Worm (Caenorhabditis elegans) whole organism, L3 larva: Measurements from ENCODE around the gene Y55F3BR.1.

Experiments used
- R02D3.7 ChIP-seq: fragments of 150-350 bp; optimal IDR thresholded peaks from 2 replicates; lab custom pipeline; 2014; ENCODE audit warnings: missing biosample characterization, missing genetic modification characterization
- ZK546.5 ChIP-seq: sonication (generic microtip); optimal IDR thresholded peaks from 2 replicates; lab custom pipeline; 2017; ENCODE audit warnings: missing biosample characterization, missing genetic modification characterization
- ama-1 ChIP-seq: fragments of 150-350 bp; optimal IDR thresholded peaks from 2 replicates; lab custom pipeline; 2018
- ceh-16 ChIP-seq: sonication (generic microtip); optimal IDR thresholded peaks from 2 replicates; lab custom pipeline; 2017; ENCODE audit warnings: missing biosample characterization, missing genetic modification characterization
- ceh-28 ChIP-seq: fragments of 150-350 bp; optimal IDR thresholded peaks from 2 replicates; lab custom pipeline; 2014; ENCODE audit warnings: missing biosample characterization, missing genetic modification reagents, missing genetic modification characterization
- ceh-82 ChIP-seq: fragments of 150-350 bp; optimal IDR thresholded peaks from 2 replicates; lab custom pipeline; 2014; ENCODE audit warnings: missing biosample characterization, missing genetic modification characterization
- daf-12 ChIP-seq: fragments of 150-350 bp; optimal IDR thresholded peaks from 2 replicates; lab custom pipeline; 2014; ENCODE audit warnings: missing biosample characterization, missing genetic modification reagents, missing genetic modification characterization
- egl-27 ChIP-seq: sonication (generic microtip); optimal IDR thresholded peaks from 4 replicates; lab custom pipeline; 2017; ENCODE audit warnings: missing biosample characterization, missing genetic modification reagents, missing genetic modification characterization
- egl-5 ChIP-seq: fragments of 150-350 bp; optimal IDR thresholded peaks from 2 replicates; lab custom pipeline; 2017; ENCODE audit warnings: missing biosample characterization, missing genetic modification reagents, missing genetic modification characterization, inconsistent platforms
- elt-1 ChIP-seq: fragments of 150-350 bp; optimal IDR thresholded peaks from 2 replicates; lab custom pipeline; 2014; ENCODE audit warnings: missing biosample characterization, missing genetic modification characterization
- elt-2 ChIP-seq: sonication (generic microtip); optimal IDR thresholded peaks from 2 replicates; lab custom pipeline; 2016; ENCODE audit warnings: missing genetic modification reagents, mild to moderate bottlenecking, missing genetic modification characterization, missing compliant biosample characterization
- fkh-2 ChIP-seq: fragments of 150-350 bp; optimal IDR thresholded peaks from 2 replicates; lab custom pipeline; 2014; ENCODE audit warnings: missing biosample characterization, missing genetic modification reagents, missing genetic modification characterization
- hmg-11 ChIP-seq: sonication (generic microtip); optimal IDR thresholded peaks from 2 replicates; lab custom pipeline; 2016; ENCODE audit warnings: missing genetic modification characterization, missing compliant biosample characterization
- jun-1 ChIP-seq: fragments of 150-350 bp; optimal IDR thresholded peaks from 2 replicates; lab custom pipeline; 2014; ENCODE audit warnings: missing biosample characterization, missing genetic modification reagents, missing genetic modification characterization
- lin-15B ChIP-seq: fragments of 150-350 bp; optimal IDR thresholded peaks from 2 replicates; lab custom pipeline; 2014; ENCODE audit warnings: missing biosample characterization, missing genetic modification characterization
- lin-39 ChIP-seq: fragments of 150-350 bp; optimal IDR thresholded peaks from 2 replicates; lab custom pipeline; 2018; ENCODE audit warnings: missing biosample characterization, missing genetic modification reagents, missing genetic modification characterization
- lsy-12 ChIP-seq: sonication (generic microtip); optimal IDR thresholded peaks from 2 replicates; lab custom pipeline; 2016; ENCODE audit warnings: mild to moderate bottlenecking, missing genetic modification characterization, missing compliant biosample characterization
- mdl-1 ChIP-seq: fragments of 150-350 bp; optimal IDR thresholded peaks from 2 replicates; lab custom pipeline; 2014; ENCODE audit warnings: missing biosample characterization, missing genetic modification characterization
- nfya-1 ChIP-seq: sonication (generic microtip); optimal IDR thresholded peaks from 2 replicates; lab custom pipeline; 2017; ENCODE audit warnings: missing genetic modification characterization, mild to moderate bottlenecking, missing compliant biosample characterization, antibody characterized with exemption, moderate library complexity; ENCODE audit not compliant: insufficient read depth
- nhr-23 ChIP-seq: fragments of 150-350 bp; optimal IDR thresholded peaks from 2 replicates; lab custom pipeline; 2014; ENCODE audit warnings: missing biosample characterization, missing genetic modification reagents, missing genetic modification characterization
- nhr-25 ChIP-seq: sonication (generic microtip); optimal IDR thresholded peaks from 2 replicates; lab custom pipeline; 2017; ENCODE audit warnings: missing biosample characterization, missing genetic modification characterization
- nhr-43 ChIP-seq: sonication (generic microtip); optimal IDR thresholded peaks from 2 replicates; lab custom pipeline; 2016; ENCODE audit warnings: mild to moderate bottlenecking, missing genetic modification characterization, missing compliant biosample characterization; ENCODE audit not compliant: poor library complexity, severe bottlenecking
- nhr-67 ChIP-seq: fragments of 150-350 bp; optimal IDR thresholded peaks from 2 replicates; lab custom pipeline; 2014; ENCODE audit warnings: missing biosample characterization, missing genetic modification characterization
- nhr-76 ChIP-seq: fragments of 150-350 bp; sonication (generic microtip); optimal IDR thresholded peaks from 5 replicates; lab custom pipeline; 2014; ENCODE audit warnings: missing biosample characterization, missing genetic modification characterization
- pha-4 ChIP-seq: fragments of 150-350 bp; optimal IDR thresholded peaks from 2 replicates; lab custom pipeline; 2014; ENCODE audit warnings: missing biosample characterization, missing genetic modification reagents, missing genetic modification characterization
- pqm-1 ChIP-seq: fragments of 150-350 bp; optimal IDR thresholded peaks from 2 replicates; lab custom pipeline; 2017; ENCODE audit warnings: missing biosample characterization, missing genetic modification characterization, inconsistent platforms
- sea-2 ChIP-seq: fragments of 150-350 bp; sonication (generic microtip); optimal IDR thresholded peaks from 4 replicates; lab custom pipeline; 2014; ENCODE audit warnings: missing biosample characterization, missing genetic modification reagents, missing genetic modification characterization
- snpc-4 ChIP-seq: fragments of 150-350 bp; optimal IDR thresholded peaks from 2 replicates; lab custom pipeline; 2014; ENCODE audit warnings: missing biosample characterization, missing genetic modification characterization
- unc-62 ChIP-seq: fragments of 150-350 bp; sonication (generic microtip); optimal IDR thresholded peaks from 4 replicates; lab custom pipeline; 2014; ENCODE audit warnings: missing biosample characterization, missing genetic modification reagents, missing genetic modification characterization
- ztf-4 ChIP-seq: fragments of 150-350 bp; optimal IDR thresholded peaks from 2 replicates; lab custom pipeline; 2014; ENCODE audit warnings: missing biosample characterization, missing genetic modification characterization

Y55F3BR.1 gene

ce11 chrIV:848207-848606, 26.4 kb upstream of the Y55F3BR.1 start:
- TF ChIP-seq nhr-43, result no peak
- no peak for TF ChIP-seq lsy-12
- no peak for TF ChIP-seq ceh-16
- peak; percentile 77 for TF ChIP-seq ceh-28
- no peak for TF ChIP-seq jun-1 (tag; lab: Kevin White, UChicago)
- TF ChIP-seq fkh-2 (tag; lab: Kevin White, UChicago), result no peak
- TF ChIP-seq nhr-76, result no peak

ce11 chrIV:848956-849355, 25.6 kb upstream of the Y55F3BR.1 start:
- TF ChIP-seq ceh-28, result peak; percentile 99

ce11 chrIV:854357-855269, 20.0 kb upstream of the Y55F3BR.1 start, which contains the start of the genes lem-4 and Y55F3BR.11:
Gene lem-4 (minus strand): TSS chrIV:854780.
Gene Y55F3BR.11 (plus strand): TSS chrIV:855219.
- TF ChIP-seq R02D3.7 (peak; percentile 19), nhr-76 (no peak), ceh-28 (peak; percentile 73), nhr-25 (tag; lab: Kevin White, UChicago) (peak; percentile 38), ama-1 (lab: Kevin White, UChicago) (no peak), ceh-82 (tag; lab: Kevin White, UChicago) (peak; percentile 9), lin-15B (peak; percentile 67), nhr-67 (no peak), egl-5 (tag; lab: Kevin White, UChicago) (no peak), pqm-1 (tag; lab: Kevin White, UChicago) (peak; percentile 99), snpc-4 (tag; lab: Kevin White, UChicago) (peak; percentile 14), sea-2 (GFP tag; lab: Kevin White, UChicago) (no peak), nhr-23 (tag; lab: Kevin White, UChicago) (peak; percentile 73), ZK546.5 (tag; lab: Kevin White, UChicago) (no peak), unc-62 (GFP tag; lab: Kevin White, UChicago) (no peak), elt-2 (tag; lab: Kevin White, UChicago) (peak; percentile 40), ceh-16 (no peak), nfya-1 (tag; lab: Kevin White, UChicago) (peak; percentile 74), mdl-1 (tag; lab: Kevin White, UChicago) (no peak), lin-39 (tag; lab: Kevin White, UChicago) (no peak), jun-1 (tag; lab: Kevin White, UChicago) (peak; percentile 14), hmg-11 (peak; percentile 69), pha-4 (tag; lab: Kevin White, UChicago) (peak; percentile 60)

- TF ChIP-seq pqm-1 (tag; lab: Kevin White, UChicago) (peak; percentile 28), pha-4 (tag; lab: Kevin White, UChicago) (peak; percentile 20), elt-1 (no peak), elt-2 (tag; lab: Kevin White, UChicago) (peak; percentile 80), egl-27 (no peak), daf-12 (tag; lab: Kevin White, UChicago) (no peak)
These were observed 19.1 kb upstream of the Y55F3BR.1 start for ce11 chrIV:855483-855882.

- TF ChIP-seq nhr-25 (tag; lab: Kevin White, UChicago), result no peak
- no peak for TF ChIP-seq ZK546.5 (tag; lab: Kevin White, UChicago)
These were observed 18.6 kb upstream of the Y55F3BR.1 start for ce11 chrIV:856038-856437.

- TF ChIP-seq nhr-67, result no peak
- no peak for TF ChIP-seq ztf-4 (tag; lab: Kevin White, UChicago)
- TF ChIP-seq sea-2 (GFP tag; lab: Kevin White, UChicago), result no peak
- TF ChIP-seq hmg-11, result no peak
- TF ChIP-seq, all 47 proteins: peak for 0
These were observed 16.0 kb upstream of the Y55F3BR.1 start, which contains the start of gene Y55F3BR.2 for ce11 chrIV:858630-859029. Gene Y55F3BR.2 (plus strand): TSS chrIV:858930.
